Worm (Caenorhabditis elegans) whole organism, late embryonic: ENCODE measurements around the gene dab-1.

Experiments used
- ama-1 ChIP-seq: fragments of 150-350 bp; optimal IDR thresholded peaks from 2 replicates; lab custom pipeline; 2014
- ceh-14 ChIP-seq: sonication (generic microtip); optimal IDR thresholded peaks from 2 replicates; lab custom pipeline; 2016; ENCODE audit warnings: missing genotype, missing genetic modification characterization, missing compliant biosample characterization
- ceh-30 ChIP-seq: fragments of 150-350 bp; optimal IDR thresholded peaks from 2 replicates; lab custom pipeline; 2014; ENCODE audit warnings: missing biosample characterization, missing genetic modification characterization
- ceh-34 ChIP-seq: sonication (generic microtip); optimal IDR thresholded peaks from 2 replicates; lab custom pipeline; 2016; ENCODE audit warnings: mild to moderate bottlenecking, missing genetic modification characterization, missing compliant biosample characterization
- ceh-9 ChIP-seq: sonication (generic microtip); optimal IDR thresholded peaks from 2 replicates; lab custom pipeline; 2016; ENCODE audit warnings: mild to moderate bottlenecking, missing genetic modification characterization, inconsistent platforms, missing compliant biosample characterization
- dmd-4 ChIP-seq: sonication (generic microtip); optimal IDR thresholded peaks from 2 replicates; lab custom pipeline; 2016; ENCODE audit warnings: borderline replicate concordance, missing genetic modification characterization, missing compliant biosample characterization
- elt-2 ChIP-seq: sonication (generic microtip); optimal IDR thresholded peaks from 2 replicates; lab custom pipeline; 2016; ENCODE audit warnings: missing genetic modification reagents, missing genetic modification characterization, missing compliant biosample characterization
- eyg-1 ChIP-seq: sonication (generic microtip); optimal IDR thresholded peaks from 2 replicates; lab custom pipeline; 2016; ENCODE audit warnings: missing genotype, missing genetic modification characterization, missing compliant biosample characterization
- hlh-15 ChIP-seq: sonication (generic microtip); optimal IDR thresholded peaks from 2 replicates; lab custom pipeline; 2016; ENCODE audit warnings: missing genetic modification characterization, missing compliant biosample characterization
- pag-3 ChIP-seq: sonication (generic microtip); optimal IDR thresholded peaks from 2 replicates; lab custom pipeline; 2016; ENCODE audit warnings: missing compliant biosample characterization, missing genetic modification characterization, borderline replicate concordance
- pha-4 ChIP-seq: fragments of 150-350 bp; optimal IDR thresholded peaks from 2 replicates; lab custom pipeline; 2018; ENCODE audit warnings: missing biosample characterization, missing genetic modification reagents, missing genetic modification characterization
- pqm-1 ChIP-seq: sonication (generic microtip); optimal IDR thresholded peaks from 2 replicates; lab custom pipeline; 2016; ENCODE audit warnings: missing genetic modification characterization, missing compliant biosample characterization
- pros-1 ChIP-seq: fragments of 150-350 bp; optimal IDR thresholded peaks from 2 replicates; lab custom pipeline; 2014; ENCODE audit warnings: missing biosample characterization, missing genetic modification reagents, missing genetic modification characterization
- zip-5 ChIP-seq: sonication (generic microtip); optimal IDR thresholded peaks from 2 replicates; lab custom pipeline; 2016; ENCODE audit warnings: missing genetic modification characterization, missing compliant biosample characterization

- TF ChIP-seq hlh-15 (tag; lab: Kevin White, UChicago) (no peak), dmd-4 (tag; lab: Kevin White, UChicago) (no peak), ceh-14 (no peak), elt-2 (tag; lab: Kevin White, UChicago) (no peak), ama-1 (lab: Kevin White, UChicago) (no peak), pag-3 (tag; lab: Kevin White, UChicago) (no peak), zip-5 (tag; lab: Kevin White, UChicago) (no peak), ceh-9 (tag; lab: Kevin White, UChicago) (no peak), eyg-1 (tag; lab: Kevin White, UChicago) (no peak), pha-4 (tag; lab: Kevin White, UChicago) (no peak), ceh-30 (tag; lab: Kevin White, UChicago) (no peak), pros-1 (tag; lab: Kevin White, UChicago) (no peak), pqm-1 (tag; lab: Kevin White, UChicago) (no peak), ceh-34 (tag; lab: Kevin White, UChicago) (no peak)
Measured at ce11 chrII:8181437-8181836, 40.7 kb upstream of the dab-1 start, which contains the start of gene dylt-3.
